Worm (Caenorhabditis elegans): ENCODE results near the gene K08D10.10.
"Not testable (repeated sequence)": the region's sequence is repeated elsewhere in the genome, so short reads cannot be mapped to it uniquely, and the experiment has no call there.

K08D10.10 gene

ce11 chrIV:4171531-4172163 lies 19.6 kb downstream of the K08D10.10 start, which contains the start of the genes K08D10.13 and rnp-2:
Gene K08D10.13 (minus strand): TSS chrIV:4171581.
Gene rnp-2 (plus strand): TSS chrIV:4172076.
- TF ChIP-seq ceh-13 (GFP tag; optimal IDR thresholded peaks at IDR 0.05) (no peak), tbx-37 (GFP tag; conservative IDR thresholded peaks at IDR 0.05) (0 out of 2 replicates have a peak, but pooled peaks have one; percentile 27)

ce11 chrIV:4172242-4172641 lies 20.2 kb downstream of the K08D10.10 start:
- TF ChIP-seq F13C5.2 (tag; optimal IDR thresholded peaks at IDR 0.05), result no peak
- no peak for TF ChIP-seq tbx-37 (GFP tag; conservative IDR thresholded peaks at IDR 0.05)
- no peak for TF ChIP-seq scrt-1 (GFP tag; IDR thresholded peaks at IDR 0.05)
- TF ChIP-seq sea-1 (GFP tag; conservative IDR thresholded peaks at IDR 0.05), result no peak
- no peak for TF ChIP-seq hmg-4 (GFP tag; optimal IDR thresholded peaks at IDR 0.05)
- TF ChIP-seq hmbx-1 (tag; optimal IDR thresholded peaks at IDR 0.05), result no peak
- TF ChIP-seq aly-1 (tag; optimal IDR thresholded peaks at IDR 0.05), result no peak
- TF ChIP-seq ceh-13 (GFP tag; optimal IDR thresholded peaks at IDR 0.05), result no peak
- no peak for TF ChIP-seq ama-1 (optimal IDR thresholded peaks at IDR 0.05)
- no peak for TF ChIP-seq hnd-1 (tag; optimal IDR thresholded peaks at IDR 0.05)
- no peak for TF ChIP-seq ceh-36 (tag; optimal IDR thresholded peaks at IDR 0.05)

- TF ChIP-seq B0310.2 (tag; optimal IDR thresholded peaks at IDR 0.05) (no peak), aly-1 (tag; optimal IDR thresholded peaks at IDR 0.05) (no peak), hmg-4 (GFP tag; optimal IDR thresholded peaks at IDR 0.05) (no peak), ets-7 (tag; optimal IDR thresholded peaks at IDR 0.05) (no peak), scrt-1 (GFP tag; IDR thresholded peaks at IDR 0.05) (no peak), ceh-13 (GFP tag; optimal IDR thresholded peaks at IDR 0.05) (no peak), sea-1 (GFP tag; conservative IDR thresholded peaks at IDR 0.05) (no peak), F13C5.2 (tag; optimal IDR thresholded peaks at IDR 0.05) (no peak)
Observed at ce11 chrIV:4173789-4174188, 21.8 kb downstream of the K08D10.10 start, which contains the start of gene rnp-3. Gene rnp-3 (plus strand): TSS chrIV:4174089.

- TF ChIP-seq tbx-37 (GFP tag; conservative IDR thresholded peaks at IDR 0.05), result no peak
- TF ChIP-seq hmg-4 (GFP tag; optimal IDR thresholded peaks at IDR 0.05), result no peak
- no peak for TF ChIP-seq ceh-13 (GFP tag; optimal IDR thresholded peaks at IDR 0.05)
- no peak for TF ChIP-seq tbx-11 (GFP tag; IDR thresholded peaks at IDR 0.05)
- TF ChIP-seq B0310.2 (tag; optimal IDR thresholded peaks at IDR 0.05), result no peak
- no peak for TF ChIP-seq scrt-1 (GFP tag; IDR thresholded peaks at IDR 0.05)
- no peak for TF ChIP-seq tra-4 (tag; optimal IDR thresholded peaks at IDR 0.05)
- no peak for TF ChIP-seq sea-1 (GFP tag; conservative IDR thresholded peaks at IDR 0.05)
- no peak for TF ChIP-seq hnd-1 (tag; optimal IDR thresholded peaks at IDR 0.05)
- no peak for TF ChIP-seq F13C5.2 (tag; optimal IDR thresholded peaks at IDR 0.05)
- TF ChIP-seq hmbx-1 (tag; optimal IDR thresholded peaks at IDR 0.05), result no peak
- TF ChIP-seq flt-1 (GFP tag; IDR thresholded peaks at IDR 0.05), result no peak
- TF ChIP-seq aly-1 (tag; optimal IDR thresholded peaks at IDR 0.05), result no peak
- no peak for TF ChIP-seq pes-1 (GFP tag; IDR thresholded peaks at IDR 0.05)
- TF ChIP-seq ceh-36 (tag; optimal IDR thresholded peaks at IDR 0.05), result no peak
- TF ChIP-seq ama-1 (optimal IDR thresholded peaks at IDR 0.05), result no peak
- TF ChIP-seq ets-7 (tag; optimal IDR thresholded peaks at IDR 0.05), result no peak
Observed at ce11 chrIV:4176088-4176487, 24.1 kb downstream of the K08D10.10 start, which contains the start of gene dnj-15. Gene dnj-15 (plus strand): TSS chrIV:4176388.

- TF ChIP-seq B0310.2 (tag; optimal IDR thresholded peaks at IDR 0.05) (no peak), aly-1 (tag; optimal IDR thresholded peaks at IDR 0.05) (no peak), flt-1 (GFP tag; IDR thresholded peaks at IDR 0.05) (no peak), ceh-13 (GFP tag; optimal IDR thresholded peaks at IDR 0.05) (no peak), tbx-11 (GFP tag; IDR thresholded peaks at IDR 0.05) (no peak), pes-1 (GFP tag; IDR thresholded peaks at IDR 0.05) (no peak), scrt-1 (GFP tag; IDR thresholded peaks at IDR 0.05) (no peak), ama-1 (optimal IDR thresholded peaks at IDR 0.05) (no peak), hmg-4 (GFP tag; optimal IDR thresholded peaks at IDR 0.05) (no peak), tra-4 (tag; optimal IDR thresholded peaks at IDR 0.05) (no peak), F13C5.2 (tag; optimal IDR thresholded peaks at IDR 0.05) (no peak), sea-1 (GFP tag; conservative IDR thresholded peaks at IDR 0.05) (no peak), ceh-36 (tag; optimal IDR thresholded peaks at IDR 0.05) (no peak), ets-7 (tag; optimal IDR thresholded peaks at IDR 0.05) (no peak), tbx-37 (GFP tag; conservative IDR thresholded peaks at IDR 0.05) (no peak), hnd-1 (tag; optimal IDR thresholded peaks at IDR 0.05) (no peak), hmbx-1 (tag; optimal IDR thresholded peaks at IDR 0.05) (no peak)
Observed at ce11 chrIV:4176659-4177058, 24.6 kb downstream of the K08D10.10 start.

ce11 chrIV:4177560-4177959 lies 25.5 kb downstream of the K08D10.10 start:
- TF ChIP-seq hmg-4 (GFP tag; optimal IDR thresholded peaks at IDR 0.05) (no peak), tbx-11 (GFP tag; IDR thresholded peaks at IDR 0.05) (no peak), ceh-36 (tag; optimal IDR thresholded peaks at IDR 0.05) (no peak), ceh-13 (GFP tag; optimal IDR thresholded peaks at IDR 0.05) (no peak), ets-7 (tag; optimal IDR thresholded peaks at IDR 0.05) (no peak)

DNA sequence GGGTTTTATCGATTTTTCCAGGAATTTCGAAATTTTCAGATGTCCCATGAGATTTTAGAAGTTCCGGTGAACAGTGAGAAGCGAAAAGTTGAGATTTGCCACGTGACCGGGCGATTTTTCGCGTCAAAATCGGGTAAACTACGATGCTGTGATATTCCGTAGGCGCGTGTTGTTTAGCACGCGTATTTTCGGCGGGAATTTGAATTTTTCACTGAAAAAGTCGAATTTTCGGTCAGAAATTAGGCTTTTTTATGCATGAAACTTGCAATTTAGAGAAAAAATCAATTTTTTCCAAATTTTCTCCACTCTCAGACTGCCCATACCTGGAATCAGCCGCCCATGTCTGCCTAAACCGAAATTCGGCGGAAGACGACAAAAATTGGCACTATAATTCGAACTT lies 26.4 kb downstream of the K08D10.10 start, which contains the start of gene tsen-34:
Gene tsen-34 (plus strand): TSS at position 34 of the 400 bp plus-strand sequence.
- peak; percentile 4 for TF ChIP-seq ama-1 (optimal IDR thresholded peaks at IDR 0.05)
- TF ChIP-seq sea-1 (GFP tag; conservative IDR thresholded peaks at IDR 0.05), result no peak

ce11 chrIV:4186099-4186498 lies 34.1 kb downstream of the K08D10.10 start, which contains the start of gene K08D10.11:
Gene K08D10.11 (minus strand): TSS chrIV:4186199.
- TF ChIP-seq hmbx-1 (tag; optimal IDR thresholded peaks at IDR 0.05); tbx-37 (GFP tag; conservative IDR thresholded peaks at IDR 0.05); aly-1 (tag; optimal IDR thresholded peaks at IDR 0.05): not testable (repeated sequence)

All from whole organism, early embryonic.